Worm (Caenorhabditis elegans) whole organism, L3 larva: Measurements from ENCODE around the gene frpr-19.

Experiments
- lin-15B ChIP-seq: fragments of 150-350 bp; optimal IDR thresholded peaks from 2 replicates; lab custom pipeline; 2014; ENCODE audit warnings: missing biosample characterization, missing genetic modification characterization
- nhr-11 ChIP-seq: fragments of 150-350 bp; optimal IDR thresholded peaks from 2 replicates; lab custom pipeline; 2014; ENCODE audit warnings: missing biosample characterization, missing genetic modification characterization
- snpc-4 ChIP-seq: fragments of 150-350 bp; optimal IDR thresholded peaks from 2 replicates; lab custom pipeline; 2014; ENCODE audit warnings: missing biosample characterization, missing genetic modification characterization
- unc-39 ChIP-seq: sonication (generic microtip); optimal IDR thresholded peaks from 4 replicates; lab custom pipeline; 2017; ENCODE audit warnings: missing biosample characterization, missing genetic modification characterization
- unc-62 ChIP-seq: fragments of 150-350 bp; sonication (generic microtip); optimal IDR thresholded peaks from 4 replicates; lab custom pipeline; 2014; ENCODE audit warnings: missing biosample characterization, missing genetic modification reagents, missing genetic modification characterization

DNA sequence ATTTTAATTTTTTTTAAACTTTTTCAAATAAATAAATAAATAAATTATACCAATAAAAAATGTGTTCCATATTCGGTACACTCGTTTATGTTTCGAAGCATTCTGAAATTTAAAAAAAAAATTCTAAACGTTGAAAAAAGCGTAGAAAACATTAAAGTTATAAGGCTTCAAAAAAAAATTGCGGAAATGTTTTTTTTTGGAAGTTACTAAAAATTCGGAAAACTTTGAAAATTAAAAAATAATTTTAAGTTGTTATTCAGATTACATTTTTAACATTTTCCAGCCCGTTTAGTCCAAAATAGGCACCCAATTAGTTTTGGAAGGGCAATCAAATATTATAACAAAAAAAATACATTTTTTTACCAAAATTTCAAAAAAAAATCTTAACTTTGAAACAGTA is 22.4 kb upstream of the frpr-19 start, which contains the start of gene Y38C1BA.1:
- no peak for TF ChIP-seq unc-62 (GFP tag; lab: Kevin White, UChicago)
- no peak for TF ChIP-seq snpc-4 (tag; lab: Kevin White, UChicago)
- no peak for TF ChIP-seq lin-15B (tag; lab: Kevin White, UChicago)
- TF ChIP-seq nhr-11 (tag; lab: Kevin White, UChicago) = no peak
- no peak for TF ChIP-seq unc-39 (tag; lab: Kevin White, UChicago)
